Fruit fly (Drosophila melanogaster) whole organism, wandering third instar larva: ENCODE data around the gene wds.
A peak's percentile ranks its signal among the peaks of the same experiment; 100 is the strongest.

Source experiments
- Abd-B ChIP-seq: fragments of >200 bp; optimal IDR thresholded peaks from 2 replicates; lab custom pipeline; 2017; ENCODE audit warnings: missing biosample characterization, missing genetic modification characterization
- CG32264 ChIP-seq: fragments of 200-800 bp; sonication (Bioruptor generic); optimal IDR thresholded peaks from 2 replicates; lab custom pipeline; 2016; ENCODE audit warnings: missing biosample characterization, missing genetic modification characterization
- CG9705 ChIP-seq: fragments of 200-800 bp; sonication (Bioruptor generic); optimal IDR thresholded peaks from 2 replicates; lab custom pipeline; 2018; ENCODE audit warnings: missing biosample characterization, mild to moderate bottlenecking, missing genetic modification characterization
- HLH106 ChIP-seq: fragments of 200-800 bp; optimal IDR thresholded peaks from 3 replicates; lab custom pipeline; 2019; ENCODE audit warnings: missing biosample characterization, mild to moderate bottlenecking, missing genetic modification characterization, moderate library complexity
- Hr78 ChIP-seq: fragments of >200 bp; optimal IDR thresholded peaks from 2 replicates; lab custom pipeline; 2017; ENCODE audit warnings: missing biosample characterization, missing genetic modification characterization
- Hr83 ChIP-seq: fragments of 200-300 bp; sonication (Bioruptor generic); optimal IDR thresholded peaks from 2 replicates; lab custom pipeline; 2016; ENCODE audit warnings: missing biosample characterization, mild to moderate bottlenecking, missing genetic modification characterization, moderate library complexity; ENCODE audit not compliant: poor library complexity, severe bottlenecking
- OdsH ChIP-seq: fragments of 200-800 bp; sonication (Bioruptor generic); optimal IDR thresholded peaks from 2 replicates; lab custom pipeline; 2016; ENCODE audit warnings: missing biosample characterization, mild to moderate bottlenecking, missing genetic modification characterization
- Vsx2 ChIP-seq: fragments of 200-300, 225-300 bp; sonication (Bioruptor generic); optimal IDR thresholded peaks from 2 replicates; lab custom pipeline; 2018; ENCODE audit warnings: missing biosample characterization, missing genetic modification characterization; ENCODE audit not compliant: partially characterized antibody
- brk ChIP-seq: fragments of 200-800 bp; sonication (Bioruptor generic); optimal IDR thresholded peaks from 2 replicates; lab custom pipeline; 2016; ENCODE audit warnings: missing biosample characterization, mild to moderate bottlenecking, missing genetic modification characterization
- dl ChIP-seq, 2 experiments: fragments of 175-275, 200-275 bp in 1 of 2; fragments of 200-275 bp in 1 of 2; sonication (Bioruptor generic); optimal IDR thresholded peaks; lab custom pipeline; 2018; ENCODE audit warnings: mild to moderate bottlenecking in 2 of 2, missing biosample characterization in 2 of 2, missing genetic modification characterization in 2 of 2, moderate library complexity in 2 of 2; ENCODE audit not compliant: partially characterized antibody in 2 of 2, insufficient read depth in 1 of 2
- ey ChIP-seq: fragments of 200-800 bp; sonication (Bioruptor generic); optimal IDR thresholded peaks from 2 replicates; lab custom pipeline; 2016; ENCODE audit warnings: missing biosample characterization, missing genetic modification characterization
- fru ChIP-seq: fragments of 200-800 bp; sonication (Bioruptor generic); optimal IDR thresholded peaks from 3 replicates; lab custom pipeline; 2016; ENCODE audit warnings: missing biosample characterization, mild to moderate bottlenecking, missing genetic modification characterization
- h ChIP-seq: fragments of 200-800 bp; sonication (Bioruptor generic); optimal IDR thresholded peaks from 3 replicates; lab custom pipeline; 2016; ENCODE audit warnings: missing biosample characterization, mild to moderate bottlenecking, missing genetic modification characterization
- lola ChIP-seq: fragments of >200 bp; optimal IDR thresholded peaks from 2 replicates; lab custom pipeline; 2017; ENCODE audit warnings: missing biosample characterization, missing genetic modification characterization
- pan ChIP-seq: fragments of >200 bp; optimal IDR thresholded peaks from 2 replicates; lab custom pipeline; 2017
- psq ChIP-seq: fragments of 200-800 bp; sonication (Bioruptor generic); optimal IDR thresholded peaks from 3 replicates; lab custom pipeline; 2017; ENCODE audit warnings: missing biosample characterization, mild to moderate bottlenecking, missing genetic modification characterization, moderate library complexity
- sage ChIP-seq: fragments of 200-800 bp; sonication (Bioruptor generic); optimal IDR thresholded peaks from 2 replicates; lab custom pipeline; 2016; ENCODE audit warnings: missing biosample characterization, mild to moderate bottlenecking, missing genetic modification characterization
- sv ChIP-seq: fragments of 200-800 bp; sonication (Bioruptor generic); optimal IDR thresholded peaks from 3 replicates; lab custom pipeline; 2016; ENCODE audit warnings: missing biosample characterization, missing genetic modification characterization
- woc ChIP-seq: sonication (Bioruptor generic); optimal IDR thresholded peaks from 2 replicates; lab custom pipeline; 2016; ENCODE audit warnings: missing biosample characterization, mild to moderate bottlenecking, missing genetic modification characterization

The wds gene

DNA sequence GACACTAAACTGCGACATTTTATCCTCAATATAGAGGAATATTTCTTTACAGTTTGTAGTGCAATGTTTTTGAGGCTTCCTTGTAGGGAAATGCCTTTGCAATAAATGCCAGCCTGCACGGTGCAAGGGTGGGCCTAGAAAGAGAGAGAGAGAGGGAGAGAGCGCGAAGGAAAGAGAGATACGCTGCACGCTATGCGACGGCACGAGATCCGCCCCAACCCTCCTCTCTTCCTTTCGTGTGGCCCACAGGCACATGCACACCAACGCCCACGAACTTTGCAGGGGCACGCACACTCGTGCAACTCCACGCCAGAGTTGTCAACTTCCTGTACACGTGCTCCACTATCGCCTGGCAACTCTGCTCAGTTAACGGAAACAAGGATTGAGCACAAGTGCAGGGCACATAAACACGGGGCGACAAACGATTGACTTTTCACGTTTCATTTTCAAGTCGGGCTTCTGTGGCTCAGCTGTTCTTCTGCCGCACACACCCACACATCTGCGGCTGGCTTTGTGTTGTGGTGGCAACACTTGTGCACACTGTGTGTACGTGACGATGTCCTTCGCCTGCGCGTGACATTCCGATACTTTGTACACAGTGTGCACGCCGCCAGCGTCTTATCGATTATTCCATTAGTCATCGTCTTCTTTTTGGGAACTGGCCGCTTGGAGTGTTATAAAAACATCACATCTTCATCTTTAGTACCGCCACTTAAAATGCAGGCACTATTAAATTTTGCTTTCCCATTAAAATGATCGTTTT is 50.4 kb downstream of the wds start:
- TF ChIP-seq fru (peak; percentile 17), sv (GFP tag; lab: Kevin White, UChicago) (no peak)

DNA sequence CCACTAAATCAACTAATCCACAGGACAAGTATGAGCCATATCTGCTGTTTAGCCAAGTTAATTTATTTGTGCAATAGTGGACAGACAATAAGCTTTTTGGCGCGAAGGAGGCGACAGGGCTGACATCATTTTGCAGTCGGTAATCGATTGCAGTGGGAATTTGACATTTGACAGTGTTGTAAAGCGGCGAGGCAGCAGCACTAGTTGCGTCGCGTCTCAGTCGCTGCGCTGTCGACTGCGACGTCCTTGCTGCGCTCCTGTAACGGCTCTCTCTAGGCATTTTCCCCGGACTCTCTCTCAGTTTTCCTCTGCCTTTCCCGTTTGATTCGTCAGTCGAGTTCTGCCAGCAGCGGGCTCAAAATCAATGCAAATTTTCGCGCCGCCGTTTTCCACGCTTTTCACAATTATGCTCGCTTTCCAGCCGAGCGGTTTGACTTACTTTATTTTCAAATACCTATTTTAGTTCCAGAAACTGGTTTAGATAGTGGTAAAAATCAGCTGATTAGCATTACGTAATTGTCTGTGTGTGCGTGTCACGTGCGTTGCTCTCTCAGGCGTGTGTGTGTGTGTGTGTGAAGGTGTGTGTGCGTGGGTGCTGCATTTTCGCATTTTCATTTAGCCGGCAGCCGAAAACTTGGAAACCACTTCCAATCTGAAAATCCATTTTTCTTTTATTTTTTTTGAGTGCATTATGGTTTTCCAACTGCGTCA is 51.2 kb downstream of the wds start:
- no peak for TF ChIP-seq CG9705 (GFP tag; lab: Kevin White, UChicago)
- no peak for TF ChIP-seq dl (GFP tag; optimal IDR thresholded peaks at IDR 0.05; lab: Kevin White, UChicago; ENCODE audit: insufficient read depth in 1 of 2, partially characterized antibody in 2 of 2)
- TF ChIP-seq psq: no peak
- TF ChIP-seq h (GFP tag; lab: Kevin White, UChicago): no peak
- no peak for TF ChIP-seq CG32264 (GFP tag; lab: Kevin White, UChicago)
- no peak for TF ChIP-seq lola
- TF ChIP-seq Hr78 (GFP tag; lab: Kevin White, UChicago): no peak
- TF ChIP-seq Hr83 (GFP tag; lab: Kevin White, UChicago): no peak
- no peak for TF ChIP-seq ey (GFP tag; lab: Kevin White, UChicago)
- no peak for TF ChIP-seq OdsH (GFP tag; lab: Kevin White, UChicago)
- no peak for TF ChIP-seq woc
- TF ChIP-seq HLH106 (tag; lab: Kevin White, UChicago): no peak
- TF ChIP-seq Vsx2 (GFP tag; lab: Kevin White, UChicago): no peak
- no peak for TF ChIP-seq brk
- no peak for TF ChIP-seq pan
- no peak for TF ChIP-seq Abd-B (GFP tag; lab: Kevin White, UChicago)
- no peak for TF ChIP-seq sage
